Worm (Caenorhabditis elegans) whole organism, midembryonic: ENCODE results near the gene pqn-18.

Source experiments
- T22C8.4 ChIP-seq: fragments of 200-800 bp; sonication (Bioruptor generic); IDR thresholded peaks from 2 replicates; pipeline ENCODE4 v1.3.6; 2022; ENCODE audit warnings: missing genetic modification characterization, missing compliant biosample characterization
- cog-1 ChIP-seq: sonication (generic microtip); optimal IDR thresholded peaks from 2 replicates; lab custom pipeline; 2016; ENCODE audit warnings: missing genetic modification characterization, missing compliant biosample characterization
- flt-1 ChIP-seq: fragments of 200-800 bp; sonication (Bioruptor generic); IDR thresholded peaks from 2 replicates; pipeline ENCODE4 v1.3.6; 2022; ENCODE audit warnings: missing genetic modification characterization, missing compliant biosample characterization
- klf-2 ChIP-seq: fragments of 200-800 bp; sonication (Bioruptor generic); conservative IDR thresholded peaks from 2 replicates; pipeline ENCODE4 v1.3.6; 2022; ENCODE audit warnings: missing genetic modification reagents, missing genetic modification characterization, missing compliant biosample characterization
- med-1 ChIP-seq: sonication (generic microtip); optimal IDR thresholded peaks from 2 replicates; lab custom pipeline; 2017; ENCODE audit warnings: missing genetic modification characterization, mild to moderate bottlenecking, missing compliant biosample characterization, antibody characterized with exemption, missing genetic modification reagents; ENCODE audit not compliant: insufficient read depth
- ref-1 ChIP-seq: fragments of 200-800 bp; sonication (Bioruptor generic); conservative IDR thresholded peaks from 2 replicates; pipeline ENCODE4 v1.3.6; 2022; ENCODE audit warnings: missing genetic modification reagents, missing genetic modification characterization, missing compliant biosample characterization
- tab-1 ChIP-seq: fragments of 200-800 bp; sonication (Bioruptor generic); IDR thresholded peaks from 2 replicates; pipeline ENCODE4 v1.3.6; 2022; ENCODE audit warnings: missing genetic modification characterization, missing compliant biosample characterization
- ztf-23 ChIP-seq: fragments of 200-800 bp; sonication (Bioruptor generic); IDR thresholded peaks from 2 replicates; pipeline ENCODE4 v1.3.6; 2022; ENCODE audit warnings: missing genetic modification reagents, missing genetic modification characterization, missing compliant biosample characterization
- ztf-29 ChIP-seq: fragments of 200-800 bp; sonication (Bioruptor generic); IDR thresholded peaks from 2 replicates; pipeline ENCODE4 v1.3.6; 2022; ENCODE audit warnings: missing genetic modification reagents, missing genetic modification characterization, missing compliant biosample characterization

- TF ChIP-seq T22C8.4 (GFP tag; lab: Robert Waterston, UW) (no peak), ztf-23 (no peak), med-1 (GFP tag; lab: Kevin White, UChicago) (no peak), klf-2 (GFP tag; lab: Robert Waterston, UW) (no peak), flt-1 (GFP tag; lab: Robert Waterston, UW) (no peak), tab-1 (no peak), ref-1 (no peak), ztf-29 (GFP tag; lab: Robert Waterston, UW) (no peak), cog-1 (no peak)
These were observed 38.2 kb upstream of the pqn-18 start for ce11 chrX:12869412-12869811.
